Fruit fly (Drosophila melanogaster): Measurements from ENCODE around the gene DIP-kappa.

dm6 chr2L:13665025-13665881, 51.9 kb downstream of the DIP-kappa start, which contains the start of gene CG18507:
- TF ChIP-seq CG8478 (optimal IDR thresholded peaks at IDR 0.05) (no peak), CTCF (optimal IDR thresholded peaks at IDR 0.05) (no peak)
